Worm (Caenorhabditis elegans) whole organism, L4 larva: ENCODE measurements around the gene C31E10.6.

Experiments
- F37D6.2 ChIP-seq: sonication (generic microtip); optimal IDR thresholded peaks from 2 replicates; lab custom pipeline; 2016; ENCODE audit warnings: mild to moderate bottlenecking, missing genetic modification characterization, missing compliant biosample characterization
- ceh-62 ChIP-seq: sonication (generic microtip); optimal IDR thresholded peaks from 2 replicates; lab custom pipeline; 2017; ENCODE audit warnings: missing biosample characterization, missing genetic modification characterization
- egl-27 ChIP-seq: sonication (generic microtip); optimal IDR thresholded peaks from 3 replicates; lab custom pipeline; 2017; ENCODE audit warnings: missing biosample characterization, missing genetic modification reagents, missing genetic modification characterization
- hmg-1.1 ChIP-seq: fragments of 200-800 bp; sonication (Bioruptor generic); IDR thresholded peaks from 2 replicates; pipeline ENCODE4 v1.3.6; 2022; ENCODE audit warnings: missing genetic modification reagents, missing genetic modification characterization, missing compliant biosample characterization
- lim-7 ChIP-seq: fragments of 200-800 bp; sonication (Bioruptor generic); IDR thresholded peaks from 2 replicates; pipeline ENCODE4 v1.3.6; 2022; ENCODE audit warnings: missing genetic modification characterization, missing compliant biosample characterization
- lin-39 ChIP-seq: fragments of 150-350 bp; optimal IDR thresholded peaks from 2 replicates; lab custom pipeline; 2014; ENCODE audit warnings: missing biosample characterization, missing genetic modification reagents, missing genetic modification characterization

ce11 chrX:13986307-13986706, 9.8 kb upstream of the C31E10.6 start, which contains the start of gene irld-24:
- TF ChIP-seq F37D6.2 (tag; lab: Kevin White, UChicago): no peak
- no peak for TF ChIP-seq ceh-62 (tag; lab: Kevin White, UChicago)
- no peak for TF ChIP-seq lim-7
- no peak for TF ChIP-seq hmg-1.1
- no peak for TF ChIP-seq lin-39
- no peak for TF ChIP-seq egl-27
